Worm (Caenorhabditis elegans) whole organism, L4/young adult: ENCODE measurements around the gene fipr-8.

ENCODE experiments used
- W03F9.2 ChIP-seq: fragments of 150-350 bp; optimal IDR thresholded peaks from 2 replicates; lab custom pipeline; 2014; ENCODE audit warnings: missing biosample characterization, missing genetic modification characterization
- dao-5 ChIP-seq: sonication (generic microtip); optimal IDR thresholded peaks from 2 replicates; lab custom pipeline; 2016; ENCODE audit warnings: missing genotype, missing genetic modification characterization, moderate library complexity, missing compliant biosample characterization
- him-1 ChIP-seq: sonication (generic microtip); optimal IDR thresholded peaks from 2 replicates; lab custom pipeline; 2016; ENCODE audit warnings: missing genotype, missing genetic modification reagents, missing genetic modification characterization, missing compliant biosample characterization

The fipr-8 gene

ce11 chrV:10212027-10212426 is 27.7 kb downstream of the fipr-8 start, which contains the start of gene zhit-3:
zhit-3 (minus strand) TSS chrV:10212127.
- no peak for TF ChIP-seq W03F9.2 (tag; lab: Kevin White, UChicago)
- TF ChIP-seq him-1 (tag; lab: Kevin White, UChicago), result no peak

- TF ChIP-seq W03F9.2 (tag; lab: Kevin White, UChicago) (no peak), him-1 (tag; lab: Kevin White, UChicago) (no peak), dao-5 (tag; lab: Kevin White, UChicago) (no peak)
Observed at ce11 chrV:10210244-10210643, 29.5 kb downstream of the fipr-8 start, which contains the start of gene tftc-3. tftc-3 (minus strand) TSS chrV:10210344.

ce11 chrV:10206502-10206901 is 33.3 kb downstream of the fipr-8 start, which contains the start of gene rpc-25:
rpc-25 (minus strand) TSS chrV:10206602.
- no peak for TF ChIP-seq dao-5 (tag; lab: Kevin White, UChicago)
- TF ChIP-seq him-1 (tag; lab: Kevin White, UChicago), result no peak
- no peak for TF ChIP-seq W03F9.2 (tag; lab: Kevin White, UChicago)

- no peak for TF ChIP-seq dao-5 (tag; lab: Kevin White, UChicago)
- TF ChIP-seq him-1 (tag; lab: Kevin White, UChicago), result no peak
- no peak for TF ChIP-seq W03F9.2 (tag; lab: Kevin White, UChicago)
Observed at ce11 chrV:10205483-10205882, 34.3 kb downstream of the fipr-8 start, which contains the start of gene ZK856.16. ZK856.16 (minus strand) TSS chrV:10205583.

- no peak for TF ChIP-seq him-1 (tag; lab: Kevin White, UChicago)
- TF ChIP-seq W03F9.2 (tag; lab: Kevin White, UChicago), result peak; percentile 58
Observed at ce11 chrV:10204863-10205338, 34.9 kb downstream of the fipr-8 start, which contains the start of the genes ZK856.19 and ZK856.11. ZK856.19 (minus strand) TSS chrV:10204913. ZK856.11 (minus strand) TSS chrV:10204938.

- TF ChIP-seq dao-5 (tag; lab: Kevin White, UChicago), result no peak
Observed at ce11 chrV:10203435-10204009, 36.2 kb downstream of the fipr-8 start, which contains the start of gene chpf-1. chpf-1 (minus strand) TSS chrV:10203485.

ce11 chrV:10202340-10202739 is 37.4 kb downstream of the fipr-8 start:
- TF ChIP-seq W03F9.2 (tag; lab: Kevin White, UChicago) (no peak), him-1 (tag; lab: Kevin White, UChicago) (no peak), dao-5 (tag; lab: Kevin White, UChicago) (no peak)

ce11 chrV:10201913-10202312 is 37.8 kb downstream of the fipr-8 start, which contains the start of gene ZK856.7:
ZK856.7 (plus strand) TSS chrV:10202098.
- TF ChIP-seq W03F9.2 (tag; lab: Kevin White, UChicago), result no peak
- no peak for TF ChIP-seq dao-5 (tag; lab: Kevin White, UChicago)
- no peak for TF ChIP-seq him-1 (tag; lab: Kevin White, UChicago)

ce11 chrV:10198386-10198785 is 41.4 kb downstream of the fipr-8 start, which contains the start of gene ZK856.6:
ZK856.6 (plus strand) TSS chrV:10198686.
- TF ChIP-seq dao-5 (tag; lab: Kevin White, UChicago), result no peak
- no peak for TF ChIP-seq W03F9.2 (tag; lab: Kevin White, UChicago)
- no peak for TF ChIP-seq him-1 (tag; lab: Kevin White, UChicago)

ce11 chrV:10191242-10191641 is 48.5 kb downstream of the fipr-8 start:
- TF ChIP-seq him-1 (tag; lab: Kevin White, UChicago) (no peak), W03F9.2 (tag; lab: Kevin White, UChicago) (no peak)

ce11 chrV:10190081-10190556 is 49.6 kb downstream of the fipr-8 start, which contains the start of gene ZK856.5:
ZK856.5 (minus strand) TSS chrV:10190131.
- TF ChIP-seq dao-5 (tag; lab: Kevin White, UChicago) (no peak), W03F9.2 (tag; lab: Kevin White, UChicago) (no peak)
